Fruit fly (Drosophila melanogaster): ENCODE results near the gene CG33159.

DNA sequence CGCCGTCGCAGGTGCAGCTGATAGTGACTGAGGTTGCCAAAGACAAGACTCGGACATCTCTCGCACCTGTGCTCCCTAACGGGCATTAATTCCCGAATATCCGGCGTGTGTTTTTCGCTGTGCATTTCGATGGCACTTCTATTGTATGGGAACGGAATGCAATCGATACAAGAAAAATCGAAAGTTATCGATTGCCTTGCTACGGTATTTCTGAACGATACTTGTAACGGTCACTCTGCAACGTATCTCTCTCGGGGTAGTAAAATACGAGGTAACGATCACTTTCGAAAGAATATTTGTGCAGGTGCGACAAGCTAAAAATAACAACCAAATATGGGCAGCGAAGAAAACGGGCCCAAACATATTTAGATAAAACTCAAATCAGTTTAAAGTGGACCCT is 39.3 kb downstream of the CG33159 start, which contains the start of gene CG32280:
- TF ChIP-seq h (optimal IDR thresholded peaks at IDR 0.05): no peak
- no peak for TF ChIP-seq ttk (optimal IDR thresholded peaks at IDR 0.05)
- TF ChIP-seq psq (optimal IDR thresholded peaks at IDR 0.05): no peak
- no peak for TF ChIP-seq Sin3A (optimal IDR thresholded peaks at IDR 0.05)
- TF ChIP-seq insv (optimal IDR thresholded peaks at IDR 0.05): no peak
- no peak for TF ChIP-seq Myc (optimal IDR thresholded peaks at IDR 0.05)
